Worm (Caenorhabditis elegans) whole organism, mixed stage, embryonic: ENCODE data around the gene Y71H2AM.1.

Experiments
- elt-1 ChIP-seq: sonication (generic microtip); optimal IDR thresholded peaks from 2 replicates; lab custom pipeline; 2017; ENCODE audit warnings: missing genetic modification characterization, mild to moderate bottlenecking, missing compliant biosample characterization, antibody characterized with exemption, moderate library complexity, borderline replicate concordance; ENCODE audit not compliant: insufficient read depth
- nhr-12 ChIP-seq: fragments of 150-350 bp; optimal IDR thresholded peaks from 2 replicates; lab custom pipeline; 2014; ENCODE audit warnings: missing biosample characterization, missing genetic modification characterization
- nhr-237 ChIP-seq: fragments of 150-350 bp; optimal IDR thresholded peaks from 2 replicates; lab custom pipeline; 2014; ENCODE audit warnings: missing biosample characterization, missing genetic modification characterization
- snpc-4 ChIP-seq: fragments of 150-350 bp; optimal IDR thresholded peaks from 2 replicates; lab custom pipeline; 2014; ENCODE audit warnings: missing biosample characterization, missing genetic modification characterization
- unc-39 ChIP-seq: fragments of 150-350 bp; optimal IDR thresholded peaks from 2 replicates; lab custom pipeline; 2014; ENCODE audit warnings: missing biosample characterization, missing genetic modification characterization
- unc-62 ChIP-seq: fragments of 150-350 bp; optimal IDR thresholded peaks from 2 replicates; lab custom pipeline; 2014; ENCODE audit warnings: missing biosample characterization, missing genetic modification reagents, missing genetic modification characterization

ce11 chrIII:2879703-2880102 lies 52.8 kb downstream of the Y71H2AM.1 start:
- TF ChIP-seq nhr-12 (no peak), unc-62 (GFP tag; lab: Kevin White, UChicago) (no peak), nhr-237 (tag; lab: Kevin White, UChicago) (no peak), snpc-4 (tag; lab: Kevin White, UChicago) (no peak), unc-39 (tag; lab: Kevin White, UChicago) (no peak), elt-1 (tag; lab: Kevin White, UChicago) (no peak)
